Fruit fly (Drosophila melanogaster): ENCODE measurements around the gene CG3847.

The CG3847 gene

dm6 chrX:6354163-6354562 lies 7.3 kb downstream of the CG3847 start:
- TF ChIP-seq h (GFP tag; optimal IDR thresholded peaks at IDR 0.05), result no peak
- TF ChIP-seq dmrt93B (GFP tag; optimal IDR thresholded peaks at IDR 0.05), result no peak

dm6 chrX:6355090-6355679 lies 8.3 kb downstream of the CG3847 start:
- TF ChIP-seq Rel (GFP tag; optimal IDR thresholded peaks at IDR 0.05) (no peak), Rel (tag; optimal IDR thresholded peaks at IDR 0.05) (peak; percentile 44), CG32264 (GFP tag; optimal IDR thresholded peaks at IDR 0.05) (no peak), tai (GFP tag; optimal IDR thresholded peaks at IDR 0.05) (no peak), HLH106 (tag; optimal IDR thresholded peaks at IDR 0.05) (no peak)

DNA sequence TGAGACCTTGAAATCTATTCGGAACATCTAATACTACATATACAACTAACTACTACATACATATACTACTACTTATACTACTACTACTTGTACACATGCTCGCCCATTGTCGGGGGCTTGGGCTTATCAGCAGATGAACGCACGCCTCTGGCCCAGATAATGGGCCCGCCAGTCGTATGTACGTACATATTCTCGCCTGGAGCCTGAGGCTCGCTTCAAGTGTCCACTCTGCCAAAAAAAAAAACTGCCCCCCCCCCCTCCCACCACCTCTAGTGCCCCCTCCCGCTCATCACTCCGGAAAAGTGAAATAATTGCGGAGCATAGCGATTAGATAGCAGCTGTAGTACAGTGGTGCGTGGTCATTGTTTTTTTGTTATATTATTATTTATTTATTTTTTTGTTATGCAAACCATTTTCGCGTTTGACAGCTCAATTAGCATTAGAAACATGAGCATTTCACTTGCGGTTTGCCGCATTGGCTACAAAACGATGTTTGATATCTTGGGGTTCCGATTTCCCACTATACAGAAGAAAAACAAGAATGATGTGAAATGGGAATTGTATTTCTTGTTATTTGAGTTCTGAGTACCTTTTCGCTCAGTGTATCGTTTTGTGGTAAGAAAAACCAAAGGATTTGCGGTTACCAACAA lies 10.0 kb downstream of the CG3847 start:
- TF ChIP-seq h (GFP tag; optimal IDR thresholded peaks at IDR 0.05) (peak; percentile 33), Sp1 (GFP tag; optimal IDR thresholded peaks at IDR 0.05) (no peak), Hr83 (GFP tag; optimal IDR thresholded peaks at IDR 0.05; ENCODE audit: poor library complexity, severe bottlenecking) (no peak), woc (GFP tag; optimal IDR thresholded peaks at IDR 0.05) (no peak), usp (GFP tag; optimal IDR thresholded peaks at IDR 0.05) (no peak), Dif (GFP tag; optimal IDR thresholded peaks at IDR 0.05; ENCODE audit: partially characterized antibody) (no peak), Jra (GFP tag; optimal IDR thresholded peaks at IDR 0.05) (no peak), dmrt93B (GFP tag; optimal IDR thresholded peaks at IDR 0.05) (no peak), tai (GFP tag; optimal IDR thresholded peaks at IDR 0.05) (no peak), jim (GFP tag; optimal IDR thresholded peaks at IDR 0.05) (no peak), psq (GFP tag; optimal IDR thresholded peaks at IDR 0.05) (peak; percentile 17), pan (optimal IDR thresholded peaks at IDR 0.05) (no peak), Vsx2 (GFP tag; optimal IDR thresholded peaks at IDR 0.05; ENCODE audit: partially characterized antibody) (no peak), foxo (GFP tag; optimal IDR thresholded peaks at IDR 0.05) (peak in 1 of 2 experiments; percentile 29), rgr (GFP tag; optimal IDR thresholded peaks at IDR 0.05) (peak; percentile 48), HLH106 (tag; optimal IDR thresholded peaks at IDR 0.05) (peak; percentile 25)

DNA sequence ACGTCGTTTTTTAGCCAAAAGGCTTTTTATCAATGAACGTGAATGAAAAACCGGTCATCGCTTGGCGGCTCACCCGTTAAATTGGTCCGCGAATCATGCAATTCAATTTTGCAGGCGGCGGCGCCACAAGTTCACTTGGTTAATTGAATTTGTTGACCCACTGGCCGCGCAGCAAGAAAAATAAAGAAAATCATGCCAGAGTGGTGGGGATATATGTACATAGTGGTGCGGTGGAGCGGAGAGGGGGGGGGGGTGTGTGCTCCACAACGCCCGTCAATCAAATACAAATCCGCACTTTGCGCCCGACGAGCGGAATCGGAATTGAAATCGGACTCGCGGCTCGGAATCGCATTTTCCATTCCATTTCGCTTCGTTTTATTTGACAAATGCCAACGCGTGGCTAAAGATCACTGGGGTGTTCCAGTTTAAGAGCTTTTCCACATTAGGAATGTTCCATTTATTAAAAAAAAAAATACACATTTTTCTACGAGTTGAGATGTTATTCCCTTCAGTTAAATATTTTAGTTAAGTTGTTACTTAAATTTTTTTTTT lies 10.6 kb downstream of the CG3847 start:
- no peak for TF ChIP-seq CrebA (GFP tag; optimal IDR thresholded peaks at IDR 0.05; ENCODE audit: borderline replicate concordance)
- TF ChIP-seq Rel (GFP tag; optimal IDR thresholded peaks at IDR 0.05), result no peak
- TF ChIP-seq Rel (tag; optimal IDR thresholded peaks at IDR 0.05), result peak; percentile 35

DNA sequence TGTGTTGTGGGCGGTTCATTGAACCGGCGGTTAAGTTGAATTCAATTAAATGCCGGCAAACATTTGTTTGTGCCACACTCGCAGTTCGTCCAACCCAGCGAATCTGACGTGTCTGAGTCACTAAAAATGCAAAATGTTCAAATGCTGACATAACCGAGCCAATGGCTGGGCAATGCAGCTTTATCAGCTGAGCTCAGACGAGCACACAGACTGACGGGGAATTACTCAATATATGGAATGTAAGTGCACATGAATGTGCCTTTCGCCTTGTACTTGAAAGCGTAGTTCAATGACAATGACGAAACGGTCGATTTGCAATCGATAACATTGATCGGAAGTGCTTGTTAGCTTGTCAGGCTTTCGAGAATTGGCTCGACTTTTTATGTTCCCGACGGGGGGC lies 11.3 kb downstream of the CG3847 start:
- TF ChIP-seq Rel (GFP tag; optimal IDR thresholded peaks at IDR 0.05) (no peak), Rel (tag; optimal IDR thresholded peaks at IDR 0.05) (peak; percentile 99), OdsH (GFP tag; optimal IDR thresholded peaks at IDR 0.05) (no peak), lola (GFP tag; optimal IDR thresholded peaks at IDR 0.05) (no peak)

- TF ChIP-seq woc (GFP tag; optimal IDR thresholded peaks at IDR 0.05), result no peak
- TF ChIP-seq N (GFP tag; optimal IDR thresholded peaks at IDR 0.05), result no peak
- TF ChIP-seq rgr (GFP tag; optimal IDR thresholded peaks at IDR 0.05), result no peak
- TF ChIP-seq Abd-B (GFP tag; optimal IDR thresholded peaks at IDR 0.05), result no peak
- TF ChIP-seq sage (GFP tag; optimal IDR thresholded peaks at IDR 0.05), result no peak
- no peak for TF ChIP-seq OdsH (GFP tag; optimal IDR thresholded peaks at IDR 0.05)
- TF ChIP-seq usp (GFP tag; optimal IDR thresholded peaks at IDR 0.05), result no peak
- no peak for TF ChIP-seq Dif (GFP tag; optimal IDR thresholded peaks at IDR 0.05; ENCODE audit: partially characterized antibody)
- no peak for TF ChIP-seq psq (GFP tag; optimal IDR thresholded peaks at IDR 0.05)
- no peak for TF ChIP-seq foxo (GFP tag; optimal IDR thresholded peaks at IDR 0.05)
- TF ChIP-seq tai (GFP tag; optimal IDR thresholded peaks at IDR 0.05), result no peak
- no peak for TF ChIP-seq dl (GFP tag; optimal IDR thresholded peaks at IDR 0.05; ENCODE audit: insufficient read depth in 1 of 2, partially characterized antibody in 2 of 2)
- TF ChIP-seq CrebA (GFP tag; optimal IDR thresholded peaks at IDR 0.05; ENCODE audit: borderline replicate concordance), result no peak
- no peak for TF ChIP-seq HLH106 (tag; optimal IDR thresholded peaks at IDR 0.05)
- no peak for TF ChIP-seq brk (GFP tag; optimal IDR thresholded peaks at IDR 0.05)
- no peak for TF ChIP-seq Mio (GFP tag; optimal IDR thresholded peaks at IDR 0.05)
- no peak for TF ChIP-seq jim (GFP tag; optimal IDR thresholded peaks at IDR 0.05)
These were observed 14.3 kb downstream of the CG3847 start for dm6 chrX:6361215-6361614.

Data from whole organism, wandering third instar larva.